Fruit fly (Drosophila melanogaster) whole organism, embryonic: ENCODE results near the gene Acn.

Source experiments
- B-H1 ChIP-seq: fragments of 200-800 bp; sonication (Bioruptor generic); IDR thresholded peaks from 3 replicates; pipeline ENCODE4 v1.3.6; 2022; ENCODE audit warnings: missing biosample characterization, missing genetic modification characterization
- CG10366 ChIP-seq: fragments of 200-800 bp; sonication (Bioruptor generic); IDR thresholded peaks from 2 replicates; pipeline ENCODE4 v1.3.6; 2022; ENCODE audit warnings: missing biosample characterization, missing genetic modification characterization
- CG10462 ChIP-seq: fragments of 200-800 bp; sonication (Bioruptor generic); optimal IDR thresholded peaks from 2 replicates; lab custom pipeline; 2016; ENCODE audit warnings: missing biosample characterization, missing genetic modification characterization
- CG10979 ChIP-seq: fragments of 200-800 bp; sonication (Bioruptor generic); optimal IDR thresholded peaks from 2 replicates; lab custom pipeline; 2018; ENCODE audit warnings: missing biosample characterization, mild to moderate bottlenecking, missing genetic modification characterization, moderate library complexity
- CG12391 ChIP-seq: fragments of 200-800 bp; sonication (Bioruptor generic); optimal IDR thresholded peaks from 3 replicates; lab custom pipeline; 2018; ENCODE audit warnings: missing biosample characterization, mild to moderate bottlenecking, missing genetic modification characterization, moderate library complexity
- CG12769 ChIP-seq: fragments of 200-800 bp; sonication (Bioruptor generic); optimal IDR thresholded peaks from 2 replicates; lab custom pipeline; 2019; ENCODE audit warnings: missing biosample characterization, mild to moderate bottlenecking, missing genetic modification characterization, moderate library complexity
- CG14441 ChIP-seq: fragments of 200-800 bp; sonication (Bioruptor generic); IDR thresholded peaks from 2 replicates; pipeline ENCODE4 v1.3.6; 2022; ENCODE audit warnings: missing biosample characterization, missing genetic modification characterization
- CG15073 ChIP-seq: fragments of 200-800 bp; sonication (Bioruptor generic); optimal IDR thresholded peaks from 2 replicates; lab custom pipeline; 2016; ENCODE audit warnings: missing biosample characterization, missing genetic modification characterization
- CG1603 ChIP-seq: fragments of 200-800 bp; sonication (Bioruptor generic); optimal IDR thresholded peaks from 2 replicates; lab custom pipeline; 2019; ENCODE audit warnings: missing biosample characterization, mild to moderate bottlenecking, missing genetic modification characterization, moderate library complexity
- CG16813 ChIP-seq: fragments of 200-800 bp; sonication (Bioruptor generic); IDR thresholded peaks from 3 replicates; pipeline ENCODE4 v1.3.6; 2022; ENCODE audit warnings: missing biosample characterization, missing genetic modification characterization; ENCODE audit not compliant: partially characterized antibody
- CG17186 ChIP-seq: fragments of 200-800 bp; sonication (Bioruptor generic); optimal IDR thresholded peaks from 3 replicates; lab custom pipeline; 2017; ENCODE audit warnings: missing biosample characterization, missing genetic modification reagents, missing genetic modification characterization
- CG17359 ChIP-seq: fragments of 200-800 bp; sonication (Bioruptor generic); optimal IDR thresholded peaks from 3 replicates; lab custom pipeline; 2018; ENCODE audit warnings: missing biosample characterization, mild to moderate bottlenecking, missing genetic modification characterization, moderate library complexity
- CG18011 ChIP-seq: fragments of 200-800 bp; sonication (Bioruptor generic); optimal IDR thresholded peaks from 2 replicates; lab custom pipeline; 2017; ENCODE audit warnings: missing biosample characterization, missing genetic modification characterization, mild to moderate bottlenecking, moderate library complexity, missing genotype
- CG1832 ChIP-seq: fragments of 200-800 bp; sonication (Bioruptor generic); optimal IDR thresholded peaks from 2 replicates; lab custom pipeline; 2017; ENCODE audit warnings: missing biosample characterization, mild to moderate bottlenecking, missing genetic modification characterization, inconsistent platforms
- CG2116 ChIP-seq: fragments of 200-800 bp; sonication (Bioruptor generic); optimal IDR thresholded peaks from 3 replicates; lab custom pipeline; 2018; ENCODE audit warnings: missing biosample characterization, mild to moderate bottlenecking, missing genetic modification characterization
- CG2875 ChIP-seq: fragments of 200-800 bp; sonication (Bioruptor generic); optimal IDR thresholded peaks from 2 replicates; lab custom pipeline; 2017; ENCODE audit warnings: missing biosample characterization, mild to moderate bottlenecking, missing genetic modification characterization, missing genetic modification reagents
- CG31224 ChIP-seq: fragments of 200-800 bp; sonication (Bioruptor generic); IDR thresholded peaks from 2 replicates; pipeline ENCODE4 v1.3.6; 2022; ENCODE audit warnings: missing biosample characterization, missing genetic modification characterization
- CG31441 ChIP-seq: fragments of 200-800 bp; sonication (Bioruptor generic); IDR thresholded peaks from 2 replicates; pipeline ENCODE4 v1.3.6; 2022; ENCODE audit warnings: missing biosample characterization, missing genetic modification characterization
- CG33213 ChIP-seq: fragments of 200-800 bp; sonication (Bioruptor generic); optimal IDR thresholded peaks from 3 replicates; lab custom pipeline; 2016; ENCODE audit warnings: missing biosample characterization, missing genetic modification characterization
- CG7271 ChIP-seq: fragments of 200-800 bp; sonication (Bioruptor generic); optimal IDR thresholded peaks from 2 replicates; lab custom pipeline; 2018; ENCODE audit warnings: missing biosample characterization, mild to moderate bottlenecking, missing genetic modification characterization, moderate library complexity
- CkIIα-i1 ChIP-seq: fragments of 200-800 bp; sonication (Bioruptor generic); IDR thresholded peaks from 2 replicates; pipeline ENCODE4 v1.3.6; 2022; ENCODE audit warnings: missing biosample characterization, missing genetic modification characterization
- D19B ChIP-seq: fragments of 200-800 bp; sonication (Bioruptor generic); optimal IDR thresholded peaks from 2 replicates; lab custom pipeline; 2017; ENCODE audit warnings: missing biosample characterization, mild to moderate bottlenecking, missing genetic modification characterization
- Ets65A ChIP-seq: fragments of 200-800 bp; sonication (Bioruptor generic); peaks from one replicate; lab custom pipeline; 2016; ENCODE audit warnings: missing biosample characterization, missing genetic modification characterization
- Fer2 ChIP-seq: fragments of 200-800 bp; sonication (Bioruptor generic); optimal IDR thresholded peaks from 2 replicates; lab custom pipeline; 2018; ENCODE audit warnings: missing biosample characterization, mild to moderate bottlenecking, missing genetic modification characterization, moderate library complexity
- Gsc ChIP-seq: fragments of 200-800 bp; sonication (Bioruptor generic); IDR thresholded peaks from 2 replicates; pipeline ENCODE4 v1.3.6; 2022; ENCODE audit warnings: missing biosample characterization, missing genetic modification characterization
- Hr39 ChIP-seq: fragments of >200 bp; optimal IDR thresholded peaks from 2 replicates; lab custom pipeline; 2017
- Med ChIP-seq: fragments of 200-800 bp; sonication (Bioruptor generic); peaks from one replicate; lab custom pipeline; 2016; ENCODE audit warnings: missing biosample characterization, missing genetic modification characterization, mild to moderate bottlenecking, inconsistent platforms, moderate library complexity
- Sox100B ChIP-seq: fragments of 200-800 bp; sonication (Bioruptor generic); optimal IDR thresholded peaks from 3 replicates; lab custom pipeline; 2018; ENCODE audit warnings: missing biosample characterization, mild to moderate bottlenecking, missing genetic modification characterization
- Sry-δ ChIP-seq: fragments of 200-800 bp; sonication (Bioruptor generic); optimal IDR thresholded peaks from 2 replicates; lab custom pipeline; 2016; ENCODE audit warnings: missing biosample characterization, missing genetic modification characterization
- ara ChIP-seq: fragments of 200-800 bp; sonication (Bioruptor generic); IDR thresholded peaks from 2 replicates; pipeline ENCODE4 v1.3.6; 2022; ENCODE audit warnings: missing biosample characterization, missing genetic modification characterization
- btn ChIP-seq: fragments of 200-800 bp; sonication (Bioruptor generic); optimal IDR thresholded peaks from 2 replicates; lab custom pipeline; 2016; ENCODE audit warnings: missing biosample characterization, missing genetic modification characterization
- caup ChIP-seq: fragments of 200-800 bp; sonication (Bioruptor generic); optimal IDR thresholded peaks from 3 replicates; lab custom pipeline; 2017; ENCODE audit warnings: missing biosample characterization, mild to moderate bottlenecking, missing genetic modification characterization, moderate library complexity; ENCODE audit not compliant: severe bottlenecking
- ci ChIP-seq: fragments of 200-800 bp; sonication (Bioruptor generic); IDR thresholded peaks from 3 replicates; pipeline ENCODE4 v1.3.6; 2022; ENCODE audit warnings: missing biosample characterization, missing genetic modification characterization
- croc ChIP-seq: fragments of 200-800 bp; sonication (Bioruptor generic); conservative IDR thresholded peaks from 3 replicates; pipeline ENCODE4 v1.3.6; 2022; ENCODE audit warnings: missing biosample characterization, missing genetic modification characterization
- crol ChIP-seq: fragments of 200-800 bp; sonication (Bioruptor generic); IDR thresholded peaks from 2 replicates; pipeline ENCODE4 v1.3.6; 2022; ENCODE audit warnings: missing biosample characterization, missing genetic modification characterization
- en ChIP-seq: fragments of 200-800 bp; sonication (Bioruptor generic); optimal IDR thresholded peaks from 2 replicates; lab custom pipeline; 2016; ENCODE audit warnings: missing biosample characterization, missing genetic modification characterization
- gfzf ChIP-seq: fragments of 200-800 bp; sonication (Bioruptor generic); optimal IDR thresholded peaks from 2 replicates; lab custom pipeline; 2016; ENCODE audit warnings: missing biosample characterization, mild to moderate bottlenecking, missing genetic modification characterization, moderate library complexity
- ind ChIP-seq: fragments of 200-800 bp; sonication (Bioruptor generic); optimal IDR thresholded peaks from 3 replicates; lab custom pipeline; 2016; ENCODE audit warnings: missing biosample characterization, missing genetic modification characterization
- lab ChIP-seq: fragments of 200-800 bp; sonication (Bioruptor generic); optimal IDR thresholded peaks from 3 replicates; lab custom pipeline; 2017; ENCODE audit warnings: missing biosample characterization, missing genetic modification characterization, mild to moderate bottlenecking, moderate library complexity, missing genetic modification reagents
- lilli ChIP-seq: fragments of 200-800 bp; sonication (Bioruptor generic); optimal IDR thresholded peaks from 3 replicates; lab custom pipeline; 2016; ENCODE audit warnings: missing biosample characterization, missing genetic modification characterization
- luna ChIP-seq: fragments of 200-800 bp; sonication (Bioruptor generic); optimal IDR thresholded peaks from 2 replicates; lab custom pipeline; 2016; ENCODE audit warnings: missing biosample characterization, missing genetic modification characterization
- nerfin-1 ChIP-seq: fragments of 200-800 bp; sonication (Bioruptor generic); optimal IDR thresholded peaks from 3 replicates; lab custom pipeline; 2019; ENCODE audit warnings: missing biosample characterization, mild to moderate bottlenecking, missing genetic modification characterization, moderate library complexity
- org-1 ChIP-seq: fragments of 200-800 bp; sonication (Bioruptor generic); optimal IDR thresholded peaks from 2 replicates; lab custom pipeline; 2017; ENCODE audit warnings: missing biosample characterization, missing genetic modification characterization
- row ChIP-seq: fragments of 200-800 bp; sonication (Bioruptor generic); IDR thresholded peaks from 3 replicates; pipeline ENCODE4 v1.3.6; 2022; ENCODE audit warnings: missing biosample characterization, missing genetic modification characterization
- run ChIP-seq: fragments of 200-800 bp; sonication (Bioruptor generic); optimal IDR thresholded peaks from 3 replicates; lab custom pipeline; 2018; ENCODE audit warnings: missing biosample characterization, mild to moderate bottlenecking, missing genetic modification characterization
- schlank ChIP-seq: fragments of 200-800 bp; sonication (Bioruptor generic); optimal IDR thresholded peaks from 2 replicates; lab custom pipeline; 2018; ENCODE audit warnings: missing biosample characterization, mild to moderate bottlenecking, missing genetic modification characterization
- sima ChIP-seq: fragments of 200-800 bp; sonication (Bioruptor generic); optimal IDR thresholded peaks from 2 replicates; lab custom pipeline; 2016; ENCODE audit warnings: missing biosample characterization, missing genetic modification characterization
- tap ChIP-seq: fragments of 200-800 bp; optimal IDR thresholded peaks from 3 replicates; lab custom pipeline; 2019; ENCODE audit warnings: missing biosample characterization, mild to moderate bottlenecking, missing genetic modification characterization, moderate library complexity
- trh ChIP-seq: fragments of 200-800 bp; sonication (Bioruptor generic); optimal IDR thresholded peaks from 2 replicates; lab custom pipeline; 2016; ENCODE audit warnings: missing biosample characterization, missing genetic modification characterization
- vnd ChIP-seq: fragments of 200-800 bp; sonication (Bioruptor generic); IDR thresholded peaks from 3 replicates; pipeline ENCODE4 v1.3.6; 2022; ENCODE audit warnings: missing biosample characterization, missing genetic modification characterization; ENCODE audit not compliant: partially characterized antibody
- zen2 ChIP-seq: fragments of 200-800 bp; sonication (Bioruptor generic); IDR thresholded peaks from 3 replicates; pipeline ENCODE4 v1.3.6; 2022; ENCODE audit warnings: missing biosample characterization, missing genetic modification characterization; ENCODE audit not compliant: partially characterized antibody
- zfh2 ChIP-seq: fragments of 200-800 bp; sonication (Bioruptor generic); optimal IDR thresholded peaks from 2 replicates; lab custom pipeline; 2016; ENCODE audit warnings: missing biosample characterization, missing genetic modification characterization

Acn gene

dm6 chr2L:19002959-19003371 is 42.2 kb upstream of the Acn start, which contains the start of gene CG31793 (continued):
- no peak for TF ChIP-seq CG10462 (GFP tag; lab: Kevin White, UChicago)
- TF ChIP-seq row, result peak; percentile 67
- TF ChIP-seq CG10979, result no peak
- TF ChIP-seq B-H1, result no peak; the same call in 2 of the 3 replicates
- no peak for TF ChIP-seq Fer2
- TF ChIP-seq Gsc (GFP tag; lab: Robert Waterston, UW), result no peak
- no peak for TF ChIP-seq gfzf (GFP tag; lab: Kevin White, UChicago)
- no peak for TF ChIP-seq Ets65A (GFP tag; lab: Kevin White, UChicago)
- peak; percentile 55 for TF ChIP-seq caup (GFP tag; lab: Kevin White, UChicago)
- TF ChIP-seq CG16813 (GFP tag; lab: Robert Waterston, UW), result no peak
- TF ChIP-seq CG2875, result no peak
- TF ChIP-seq CG12391 (tag; lab: Kevin White, UChicago), result peak; percentile 59
- TF ChIP-seq CG18011, result no peak
- peak; percentile 84 for TF ChIP-seq Med (GFP tag; lab: Kevin White, UChicago)
- no peak for TF ChIP-seq crol (GFP tag; lab: Robert Waterston, UW)
- TF ChIP-seq vnd (GFP tag; lab: Robert Waterston, UW), result 0 out of 3 replicates have a peak, but pooled peaks have one; percentile 42
- no peak for TF ChIP-seq btn (GFP tag; lab: Kevin White, UChicago)
- no peak for TF ChIP-seq CG17186 (GFP tag; lab: Kevin White, UChicago)
- TF ChIP-seq ind (GFP tag; lab: Kevin White, UChicago), result peak; percentile 33
- peak; percentile 25 for TF ChIP-seq lilli (GFP tag; lab: Kevin White, UChicago)
- TF ChIP-seq CG1832 (GFP tag; lab: Kevin White, UChicago), result no peak
- no peak for TF ChIP-seq run (tag; lab: Kevin White, UChicago)
- TF ChIP-seq luna (GFP tag; lab: Kevin White, UChicago), result no peak
- TF ChIP-seq CG31224 (GFP tag; lab: Robert Waterston, UW), result no peak
- no peak for TF ChIP-seq sima
- TF ChIP-seq zfh2 (GFP tag; lab: Kevin White, UChicago), result no peak
- TF ChIP-seq croc (GFP tag; lab: Robert Waterston, UW), result no peak
- TF ChIP-seq CkIIα-i1 (GFP tag; lab: Robert Waterston, UW), result no peak
- peak; percentile 73 for TF ChIP-seq lab (GFP tag; lab: Kevin White, UChicago)
- TF ChIP-seq trh (GFP tag; lab: Kevin White, UChicago), result no peak
- peak; percentile 2 for TF ChIP-seq tap
- peak; percentile 8 for TF ChIP-seq nerfin-1 (tag; lab: Kevin White, UChicago)
- no peak for TF ChIP-seq CG12769 (tag; lab: Kevin White, UChicago)
- peak; percentile 59; the same call in 2 of the 3 replicates for TF ChIP-seq ci (GFP tag; lab: Robert Waterston, UW)
- TF ChIP-seq CG17359, result peak; percentile 52
- TF ChIP-seq Sox100B (GFP tag; lab: Kevin White, UChicago), result peak; percentile 41
- 0 out of 2 replicates have a peak, but pooled peaks have one; percentile 24 for TF ChIP-seq CG10366
- no peak for TF ChIP-seq Sry-δ (GFP tag; lab: Kevin White, UChicago)
- TF ChIP-seq CG1603, result no peak
- peak; percentile 68 for TF ChIP-seq CG31441 (GFP tag; lab: Robert Waterston, UW)
- no peak for TF ChIP-seq zen2 (GFP tag; lab: Robert Waterston, UW)
- no peak for TF ChIP-seq en
- TF ChIP-seq CG2116, result peak; percentile 1
- no peak for TF ChIP-seq org-1 (GFP tag; lab: Kevin White, UChicago)
- peak; percentile 3 for TF ChIP-seq D19B
- no peak for TF ChIP-seq CG33213 (GFP tag; lab: Kevin White, UChicago)
- no peak for TF ChIP-seq CG7271
- no peak for TF ChIP-seq Hr39 (lab: Kevin White, UChicago)
- TF ChIP-seq CG14441 (GFP tag; lab: Robert Waterston, UW), result no peak
- no peak for TF ChIP-seq schlank (tag; lab: Kevin White, UChicago)
- TF ChIP-seq ara (GFP tag; lab: Robert Waterston, UW), result no peak
- no peak for TF ChIP-seq CG15073 (GFP tag; lab: Kevin White, UChicago)
